Fruit fly (Drosophila melanogaster): Measurements from ENCODE around the gene CAH9.
A peak's percentile ranks its signal among the peaks of the same experiment; 100 is the strongest.

The CAH9 gene

DNA sequence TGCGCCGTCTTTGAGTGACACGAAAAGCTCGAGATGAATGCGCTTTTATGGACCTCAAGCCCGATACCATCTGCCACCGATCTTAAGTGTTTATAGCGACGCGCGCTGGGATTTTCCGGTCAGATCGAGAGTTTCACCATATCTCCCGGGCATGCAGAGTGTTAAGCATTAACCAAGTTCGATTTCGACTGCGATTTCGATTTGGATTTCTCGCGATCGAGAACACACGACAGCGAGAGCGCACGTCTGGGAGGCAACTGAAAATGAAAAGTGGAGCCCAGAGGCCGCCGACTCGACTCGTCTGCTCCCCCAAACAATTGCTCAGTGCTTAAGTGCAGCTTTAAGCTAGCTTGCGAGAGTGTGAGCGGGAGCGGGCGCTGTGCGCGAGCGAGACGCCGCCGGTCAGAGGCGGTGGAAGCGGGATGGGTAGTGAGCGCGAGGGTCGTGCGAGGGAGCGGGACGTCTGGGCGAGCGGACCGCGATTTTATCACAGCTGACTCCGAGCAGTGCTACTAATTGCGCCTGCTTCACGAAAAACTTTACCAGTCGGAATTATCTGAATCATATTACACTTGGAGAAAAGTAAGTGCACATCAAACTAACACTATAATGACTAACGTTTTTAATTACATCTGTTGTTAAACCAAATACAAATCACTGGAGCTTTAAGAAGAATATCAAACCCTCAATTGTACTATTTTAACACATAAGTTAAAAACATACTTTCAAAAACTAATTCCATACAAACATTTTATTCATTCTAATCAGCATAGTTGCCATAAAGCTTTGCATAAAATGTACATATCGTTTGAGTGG is 36.0 kb downstream of the CAH9 start, which contains the start of gene spz:
Gene spz, minus strand, starts transcription at position 261 of the 816 bp plus-strand sequence.
- TF ChIP-seq CG8119 (GFP tag; IDR thresholded peaks at IDR 0.05) (peak; percentile 33; the same call in 1 of the 3 replicates), CG7368 (GFP tag; optimal IDR thresholded peaks at IDR 0.05) (no peak), pdm3 (GFP tag; optimal IDR thresholded peaks at IDR 0.05) (peak; percentile 4), CG6163 (GFP tag; IDR thresholded peaks at IDR 0.05) (peak; percentile 20; the same call in 1 of the 3 replicates), dsx (GFP tag; optimal IDR thresholded peaks at IDR 0.05; ENCODE audit: poor library complexity, severe bottlenecking) (peak; percentile 19), Eip78C (GFP tag) (peak; percentile 77), ss (GFP tag; optimal IDR thresholded peaks at IDR 0.05) (peak in 1 of 2 experiments; percentile 16), svp (GFP tag) (peak; percentile 98), CG3919 (GFP tag; optimal IDR thresholded peaks at IDR 0.05) (peak; percentile 21), Hr39 (GFP tag; optimal IDR thresholded peaks at IDR 0.05) (no peak), OdsH (GFP tag; optimal IDR thresholded peaks at IDR 0.05) (peak; percentile 22), Lpt (GFP tag; optimal IDR thresholded peaks at IDR 0.05) (peak; percentile 4), CG4318 (GFP tag; optimal IDR thresholded peaks at IDR 0.05) (no peak), CG11294 (GFP tag; IDR thresholded peaks at IDR 0.05) (no peak), CG11762 (GFP tag; optimal IDR thresholded peaks at IDR 0.05; ENCODE audit: insufficient read depth) (peak; percentile 12), CG15336 (GFP tag; IDR thresholded peaks at IDR 0.05) (peak; percentile 47), CG6792 (GFP tag; optimal IDR thresholded peaks at IDR 0.05) (no peak), net (GFP tag; optimal IDR thresholded peaks at IDR 0.05) (peak; percentile 13), CG10669 (GFP tag; optimal IDR thresholded peaks at IDR 0.05) (peak; percentile 61), Hr4 (GFP tag; optimal IDR thresholded peaks at IDR 0.05) (peak; percentile 40), eg (GFP tag; IDR thresholded peaks at IDR 0.05) (peak; percentile 58; the same call in 2 of the 3 replicates), Blimp-1 (GFP tag; optimal IDR thresholded peaks at IDR 0.05) (peak; percentile 48)

DNA sequence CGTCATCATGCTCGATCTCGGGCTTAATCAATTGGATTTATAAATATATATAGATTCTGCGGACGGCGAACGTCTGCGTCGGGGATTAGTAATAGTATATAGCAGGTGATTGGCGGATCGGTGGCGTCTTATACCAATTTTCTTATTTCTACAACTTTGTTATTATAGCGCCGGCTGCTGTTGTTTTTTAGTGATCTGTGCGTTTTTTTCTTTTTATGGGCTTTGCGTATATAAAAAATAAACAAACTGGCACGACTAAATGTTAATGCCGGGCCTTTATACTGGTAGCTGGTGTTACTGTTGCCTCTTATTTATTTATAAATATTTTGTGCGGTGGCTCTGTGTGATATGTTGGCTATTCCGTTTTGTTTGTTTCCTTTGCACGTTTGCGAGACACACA is 36.8 kb downstream of the CAH9 start:
- TF ChIP-seq dsx (GFP tag; optimal IDR thresholded peaks at IDR 0.05; ENCODE audit: poor library complexity, severe bottlenecking): peak; percentile 57
- no peak for TF ChIP-seq dac (GFP tag; optimal IDR thresholded peaks at IDR 0.05)
- peak; percentile 26 for TF ChIP-seq CG16779 (tag; optimal IDR thresholded peaks at IDR 0.05)
- no peak for TF ChIP-seq lz (GFP tag; optimal IDR thresholded peaks at IDR 0.05)
- TF ChIP-seq Hr38 (GFP tag; optimal IDR thresholded peaks at IDR 0.05): no peak
- TF ChIP-seq CG8119 (GFP tag; IDR thresholded peaks at IDR 0.05): 0 out of 3 replicates have a peak, but pooled peaks have one; percentile 23
- peak; percentile 37 for TF ChIP-seq CG6276 (GFP tag; optimal IDR thresholded peaks at IDR 0.05)
- TF ChIP-seq Sox14 (GFP tag; optimal IDR thresholded peaks at IDR 0.05): no peak
- TF ChIP-seq Blimp-1 (GFP tag; optimal IDR thresholded peaks at IDR 0.05): no peak
- TF ChIP-seq CG6808 (GFP tag; optimal IDR thresholded peaks at IDR 0.05): peak; percentile 63
- TF ChIP-seq Ets96B (tag; optimal IDR thresholded peaks at IDR 0.05): peak; percentile 56
- TF ChIP-seq CG4318 (GFP tag; optimal IDR thresholded peaks at IDR 0.05): no peak
- TF ChIP-seq achi (GFP tag; optimal IDR thresholded peaks at IDR 0.05): no peak
- no peak; the same call in 1 of the 2 replicates for TF ChIP-seq CG15336 (GFP tag; IDR thresholded peaks at IDR 0.05)
- TF ChIP-seq pdm3 (GFP tag; optimal IDR thresholded peaks at IDR 0.05): no peak
- peak; percentile 13 for TF ChIP-seq CG9139 (GFP tag; optimal IDR thresholded peaks at IDR 0.05)
- no peak for TF ChIP-seq CG11902 (GFP tag; optimal IDR thresholded peaks at IDR 0.05)
- no peak for TF ChIP-seq CG31627 (GFP tag; optimal IDR thresholded peaks at IDR 0.05)
- peak; percentile 3 for TF ChIP-seq Hr4 (GFP tag; optimal IDR thresholded peaks at IDR 0.05)
- TF ChIP-seq CG6854 (GFP tag; optimal IDR thresholded peaks at IDR 0.05): no peak
- TF ChIP-seq eg (GFP tag; IDR thresholded peaks at IDR 0.05): peak; percentile 59; the same call in 2 of the 3 replicates
- no peak for TF ChIP-seq CG11762 (GFP tag; optimal IDR thresholded peaks at IDR 0.05; ENCODE audit: insufficient read depth)
- TF ChIP-seq esn (GFP tag; optimal IDR thresholded peaks at IDR 0.05): no peak
- no peak for TF ChIP-seq Lpt (GFP tag; optimal IDR thresholded peaks at IDR 0.05)
- TF ChIP-seq OdsH (GFP tag; optimal IDR thresholded peaks at IDR 0.05): no peak
- peak; percentile 36 to 44 for TF ChIP-seq ss (GFP tag; optimal IDR thresholded peaks at IDR 0.05)
- no peak for TF ChIP-seq CG8632 (GFP tag; optimal IDR thresholded peaks at IDR 0.05)
- peak; percentile 73 for TF ChIP-seq fkh (GFP tag; optimal IDR thresholded peaks at IDR 0.05)
- TF ChIP-seq CG1621 (tag; optimal IDR thresholded peaks at IDR 0.05): peak; percentile 38
- no peak for TF ChIP-seq CG11294 (GFP tag; IDR thresholded peaks at IDR 0.05)
- TF ChIP-seq Gug (GFP tag; IDR thresholded peaks at IDR 0.05): no peak
- peak; percentile 56 for TF ChIP-seq spab (GFP tag; optimal IDR thresholded peaks at IDR 0.05)
- no peak for TF ChIP-seq acj6 (GFP tag; optimal IDR thresholded peaks at IDR 0.05)
- TF ChIP-seq salr (GFP tag; optimal IDR thresholded peaks at IDR 0.05): no peak
- TF ChIP-seq CG10631 (GFP tag; optimal IDR thresholded peaks at IDR 0.05): no peak
- no peak for TF ChIP-seq CG34406 (GFP tag; optimal IDR thresholded peaks at IDR 0.05)
- peak; percentile 76 for TF ChIP-seq CG6163 (GFP tag; IDR thresholded peaks at IDR 0.05)
- no peak for TF ChIP-seq Hr39 (GFP tag; optimal IDR thresholded peaks at IDR 0.05)
